Worm (Caenorhabditis elegans): ENCODE data around the gene str-146.

- TF ChIP-seq snpc-4 (tag; optimal IDR thresholded peaks at IDR 0.05), result no peak
- TF ChIP-seq fkh-10 (GFP tag; optimal IDR thresholded peaks at IDR 0.05), result no peak
- TF ChIP-seq pha-4 (tag; optimal IDR thresholded peaks at IDR 0.05), result no peak
- TF ChIP-seq ztf-11 (tag; optimal IDR thresholded peaks at IDR 0.05), result no peak
- TF ChIP-seq fkh-2 (tag; optimal IDR thresholded peaks at IDR 0.05), result no peak
- TF ChIP-seq nhr-76 (tag; optimal IDR thresholded peaks at IDR 0.05), result no peak
Observed at ce11 chrV:8069637-8070036, 25.6 kb downstream of the str-146 start, which contains the start of gene str-143.

Measured in whole organism, L3 larva.